Worm (Caenorhabditis elegans) whole organism, early embryonic: ENCODE measurements around the gene F14H3.15.

ENCODE experiments used
- B0310.2 ChIP-seq: sonication (generic microtip); optimal IDR thresholded peaks from 2 replicates; lab custom pipeline; 2016; ENCODE audit warnings: mild to moderate bottlenecking, missing genetic modification characterization, missing compliant biosample characterization
- F13C5.2 ChIP-seq: sonication (generic microtip); optimal IDR thresholded peaks from 2 replicates; lab custom pipeline; 2017; ENCODE audit warnings: mild to moderate bottlenecking, missing genetic modification characterization, inconsistent platforms, missing compliant biosample characterization
- aly-1 ChIP-seq: sonication (generic microtip); optimal IDR thresholded peaks from 2 replicates; lab custom pipeline; 2016; ENCODE audit warnings: missing genetic modification characterization, missing compliant biosample characterization
- ama-1 ChIP-seq: fragments of 150-350 bp; optimal IDR thresholded peaks from 2 replicates; lab custom pipeline; 2014
- ceh-13 ChIP-seq: fragments of 200-800 bp; sonication (Bioruptor generic); optimal IDR thresholded peaks from 2 replicates; lab custom pipeline; 2018; ENCODE audit warnings: mild to moderate bottlenecking, missing genetic modification characterization, missing compliant biosample characterization
- ceh-36 ChIP-seq: sonication (generic microtip); optimal IDR thresholded peaks from 2 replicates; lab custom pipeline; 2016; ENCODE audit warnings: missing genetic modification characterization, inconsistent platforms, missing compliant biosample characterization
- ets-7 ChIP-seq: sonication (generic microtip); optimal IDR thresholded peaks from 2 replicates; lab custom pipeline; 2016; ENCODE audit warnings: missing genotype, missing genetic modification characterization, missing compliant biosample characterization
- flt-1 ChIP-seq: fragments of 200-800 bp; sonication (Bioruptor generic); IDR thresholded peaks from 2 replicates; pipeline ENCODE4 v1.3.6; 2022; ENCODE audit warnings: missing genetic modification characterization, missing compliant biosample characterization
- hmbx-1 ChIP-seq: sonication (generic microtip); optimal IDR thresholded peaks from 2 replicates; lab custom pipeline; 2016; ENCODE audit warnings: mild to moderate bottlenecking, missing genetic modification characterization, missing compliant biosample characterization
- hmg-4 ChIP-seq: fragments of 200-800 bp; sonication (Bioruptor generic); optimal IDR thresholded peaks from 2 replicates; lab custom pipeline; 2018; ENCODE audit warnings: mild to moderate bottlenecking, missing genetic modification characterization, missing compliant biosample characterization
- hnd-1 ChIP-seq: sonication (generic microtip); optimal IDR thresholded peaks from 2 replicates; lab custom pipeline; 2016; ENCODE audit warnings: missing genetic modification characterization, missing compliant biosample characterization
- pes-1 ChIP-seq: fragments of 200-800 bp; sonication (Bioruptor generic); IDR thresholded peaks from 2 replicates; pipeline ENCODE4 v1.3.6; 2022; ENCODE audit warnings: missing genetic modification reagents, missing genetic modification characterization, missing compliant biosample characterization
- scrt-1 ChIP-seq: fragments of 200-800 bp; sonication (Bioruptor generic); IDR thresholded peaks from 2 replicates; pipeline ENCODE4 v1.3.6; 2022; ENCODE audit warnings: missing genetic modification characterization, missing compliant biosample characterization
- sea-1 ChIP-seq: fragments of 200-800 bp; sonication (Bioruptor generic); conservative IDR thresholded peaks from 2 replicates; pipeline ENCODE4 v1.3.6; 2022; ENCODE audit warnings: missing genetic modification characterization, missing compliant biosample characterization
- tbx-11 ChIP-seq: fragments of 200-800 bp; sonication (Bioruptor generic); IDR thresholded peaks from 2 replicates; pipeline ENCODE4 v1.3.6; 2022; ENCODE audit warnings: missing genetic modification characterization, missing compliant biosample characterization
- tbx-37 ChIP-seq: fragments of 200-800 bp; sonication (Bioruptor generic); conservative IDR thresholded peaks from 2 replicates; pipeline ENCODE4 v1.3.6; 2022; ENCODE audit warnings: missing genetic modification reagents, missing genetic modification characterization, missing compliant biosample characterization
- tra-4 ChIP-seq: sonication (generic microtip); optimal IDR thresholded peaks from 2 replicates; lab custom pipeline; 2017; ENCODE audit warnings: missing genetic modification characterization, missing compliant biosample characterization

The F14H3.15 gene

DNA sequence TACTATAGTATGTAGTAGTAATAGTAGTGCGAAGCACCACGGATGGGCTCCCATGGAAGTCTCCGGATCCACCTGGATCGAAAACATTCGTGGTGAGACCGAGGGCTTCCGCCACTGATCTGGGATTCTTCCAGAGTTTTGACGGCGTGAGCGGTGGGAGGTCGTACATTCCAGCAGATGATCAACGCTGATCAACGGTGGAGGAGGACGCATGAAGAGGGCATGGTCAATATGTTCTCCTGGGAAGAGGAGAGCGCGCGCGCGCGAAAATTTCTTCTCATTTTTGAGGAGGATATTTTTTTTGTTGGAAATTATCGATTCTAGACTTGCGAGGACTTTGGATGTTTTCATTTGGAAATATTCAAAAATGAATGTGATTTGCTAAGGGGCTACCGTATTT lies 26.5 kb downstream of the F14H3.15 start:
- TF ChIP-seq ceh-36 (tag; lab: Kevin White, UChicago) = no peak
- TF ChIP-seq ama-1 (lab: Kevin White, UChicago) = no peak
- TF ChIP-seq tbx-11 (GFP tag; lab: Robert Waterston, UW) = no peak
- TF ChIP-seq aly-1 (tag; lab: Kevin White, UChicago) = no peak
- no peak for TF ChIP-seq scrt-1 (GFP tag; lab: Robert Waterston, UW)
- no peak for TF ChIP-seq B0310.2
- no peak for TF ChIP-seq tra-4
- no peak for TF ChIP-seq sea-1 (GFP tag; lab: Robert Waterston, UW)
- no peak for TF ChIP-seq ceh-13
- no peak for TF ChIP-seq ets-7 (tag; lab: Kevin White, UChicago)
- TF ChIP-seq tbx-37 = no peak
- no peak for TF ChIP-seq pes-1
- TF ChIP-seq F13C5.2 = no peak
- TF ChIP-seq flt-1 (GFP tag; lab: Robert Waterston, UW) = no peak
- TF ChIP-seq hnd-1 (tag; lab: Kevin White, UChicago) = no peak
- no peak for TF ChIP-seq hmbx-1 (tag; lab: Kevin White, UChicago)

DNA sequence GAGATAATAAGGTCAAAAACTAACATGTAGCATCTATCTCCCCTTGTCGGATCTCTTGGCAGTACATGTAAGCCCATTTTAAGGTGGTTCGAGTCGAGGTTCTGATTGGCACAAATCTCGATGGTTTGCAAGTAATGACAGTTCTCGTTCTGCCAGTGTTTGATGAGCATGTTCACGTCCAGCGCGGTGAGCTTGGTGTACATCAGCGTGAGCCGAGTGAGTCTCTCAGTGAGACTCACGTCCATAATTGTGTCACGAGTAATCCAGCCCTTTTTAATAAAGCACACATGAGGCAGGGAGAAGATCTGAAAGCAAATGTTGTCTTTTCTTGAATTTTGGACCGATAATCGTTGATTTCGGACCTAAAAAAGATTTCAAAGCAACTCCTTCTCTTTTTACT lies 27.3 kb downstream of the F14H3.15 start, which contains the start of gene T10C6.16:
Gene T10C6.16 (minus strand): TSS at position 245 of the 400 bp plus-strand sequence.
- TF ChIP-seq scrt-1 (GFP tag; lab: Robert Waterston, UW) (no peak), hnd-1 (tag; lab: Kevin White, UChicago) (no peak), ceh-13 (no peak), pes-1 (no peak)

DNA sequence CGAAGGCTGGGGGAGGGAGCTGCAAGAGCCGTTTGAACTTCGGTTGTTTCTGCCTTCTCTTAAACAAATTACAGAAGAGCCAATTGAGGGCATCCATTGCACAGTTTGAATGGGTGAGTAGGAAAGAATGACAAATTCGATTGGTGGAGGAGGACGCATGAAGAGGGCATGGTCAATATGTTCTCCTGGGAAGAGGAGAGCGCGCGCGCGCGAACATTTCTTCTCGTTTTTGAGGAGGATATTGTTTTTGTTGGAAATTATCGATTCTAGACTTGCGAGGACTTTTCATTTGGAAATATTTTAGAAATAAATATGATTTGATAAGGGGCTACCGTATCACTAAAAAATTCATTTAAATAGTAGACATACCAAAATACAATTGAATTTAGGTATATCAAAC lies 28.5 kb downstream of the F14H3.15 start, which contains the start of gene T10C6.7:
Gene T10C6.7 (minus strand): TSS at position 143 of the 400 bp plus-strand sequence.
- no peak for TF ChIP-seq tbx-11 (GFP tag; lab: Robert Waterston, UW)
- no peak for TF ChIP-seq scrt-1 (GFP tag; lab: Robert Waterston, UW)
- no peak for TF ChIP-seq flt-1 (GFP tag; lab: Robert Waterston, UW)
- no peak for TF ChIP-seq tbx-37
- TF ChIP-seq hmg-4 (GFP tag; lab: Kevin White, UChicago) = no peak
- no peak for TF ChIP-seq pes-1
- TF ChIP-seq F13C5.2 = no peak
- no peak for TF ChIP-seq B0310.2
- TF ChIP-seq tra-4 = no peak
- no peak for TF ChIP-seq ama-1 (lab: Kevin White, UChicago)
- no peak for TF ChIP-seq hnd-1 (tag; lab: Kevin White, UChicago)
- TF ChIP-seq ceh-13 = no peak
- TF ChIP-seq ceh-36 (tag; lab: Kevin White, UChicago) = no peak
- TF ChIP-seq sea-1 (GFP tag; lab: Robert Waterston, UW) = no peak
- no peak for TF ChIP-seq hmbx-1 (tag; lab: Kevin White, UChicago)

DNA sequence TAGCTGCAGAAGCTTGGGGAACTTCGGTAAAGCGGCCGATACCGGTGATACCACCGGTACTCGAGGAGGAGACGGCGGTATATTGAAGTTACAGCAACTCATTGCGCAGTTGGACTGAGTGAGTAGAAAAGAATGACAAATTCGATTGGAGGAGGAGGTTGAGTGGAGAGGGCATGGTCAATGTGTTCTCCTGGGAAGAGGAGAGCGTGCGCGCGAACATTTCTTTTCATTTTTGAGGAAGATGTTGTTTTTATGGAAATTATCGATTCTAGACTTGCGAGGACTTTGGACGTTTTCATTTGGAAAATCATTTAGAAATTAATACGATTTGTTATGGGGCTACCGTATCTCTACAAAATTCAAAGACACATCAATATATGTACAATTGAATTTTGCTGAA lies 30.8 kb downstream of the F14H3.15 start:
- TF ChIP-seq tra-4 = no peak
- TF ChIP-seq tbx-37 = no peak
- no peak for TF ChIP-seq hmbx-1 (tag; lab: Kevin White, UChicago)
- TF ChIP-seq sea-1 (GFP tag; lab: Robert Waterston, UW) = no peak
- no peak for TF ChIP-seq ama-1 (lab: Kevin White, UChicago)
- no peak for TF ChIP-seq ets-7 (tag; lab: Kevin White, UChicago)
- TF ChIP-seq scrt-1 (GFP tag; lab: Robert Waterston, UW) = no peak
- TF ChIP-seq aly-1 (tag; lab: Kevin White, UChicago) = no peak
- TF ChIP-seq flt-1 (GFP tag; lab: Robert Waterston, UW) = no peak
- TF ChIP-seq hnd-1 (tag; lab: Kevin White, UChicago) = no peak
- no peak for TF ChIP-seq tbx-11 (GFP tag; lab: Robert Waterston, UW)
- no peak for TF ChIP-seq hmg-4 (GFP tag; lab: Kevin White, UChicago)
- no peak for TF ChIP-seq F13C5.2
- no peak for TF ChIP-seq ceh-36 (tag; lab: Kevin White, UChicago)
- no peak for TF ChIP-seq B0310.2

DNA sequence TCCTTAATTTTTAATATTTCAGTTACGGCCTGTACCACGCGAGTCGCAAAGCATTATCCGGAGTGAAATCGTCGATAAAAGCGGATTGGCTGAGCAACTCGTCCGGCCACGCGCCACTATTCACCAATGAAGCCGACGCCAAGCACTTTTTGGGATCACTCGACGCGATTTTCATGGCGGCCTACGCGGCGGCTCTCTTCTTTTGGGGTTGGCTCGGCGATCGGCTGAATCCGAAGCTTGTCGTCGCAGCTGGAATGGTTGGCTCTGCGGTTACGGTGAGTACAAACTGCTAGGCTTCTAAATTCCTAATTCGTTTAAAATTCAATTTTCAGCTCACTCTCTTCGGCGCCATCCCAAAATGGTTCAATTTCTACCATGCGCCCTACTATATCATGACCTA lies 35.1 kb downstream of the F14H3.15 start:
- TF ChIP-seq tbx-37 = no peak
- no peak for TF ChIP-seq ceh-13
- TF ChIP-seq tbx-11 (GFP tag; lab: Robert Waterston, UW) = no peak
- no peak for TF ChIP-seq aly-1 (tag; lab: Kevin White, UChicago)
- TF ChIP-seq hmbx-1 (tag; lab: Kevin White, UChicago) = no peak
- no peak for TF ChIP-seq tra-4
- TF ChIP-seq ets-7 (tag; lab: Kevin White, UChicago) = no peak
- no peak for TF ChIP-seq ama-1 (lab: Kevin White, UChicago)

DNA sequence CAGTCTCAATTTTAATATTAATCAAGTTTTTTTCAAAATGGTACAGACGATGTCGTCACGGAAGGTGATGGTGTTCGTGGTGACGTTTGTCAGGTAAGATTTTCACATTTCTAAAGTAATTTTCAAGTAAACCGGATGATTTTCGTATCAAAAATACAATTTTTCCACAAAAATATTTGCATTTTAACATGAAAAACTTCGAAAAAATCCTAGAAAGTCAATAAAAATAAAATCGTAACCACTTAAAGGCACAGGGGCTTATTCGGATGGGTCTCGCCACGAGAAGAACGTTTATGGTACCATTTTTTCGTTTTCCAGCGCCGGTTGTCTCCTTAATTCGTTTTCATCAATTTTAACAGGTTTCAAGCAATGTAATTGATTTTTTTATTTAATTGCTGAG lies 35.7 kb downstream of the F14H3.15 start, which contains the start of gene T10C6.6:
Gene T10C6.6 (plus strand): TSS at position 27 of the 400 bp plus-strand sequence.
- TF ChIP-seq F13C5.2 (no peak), ceh-36 (tag; lab: Kevin White, UChicago) (no peak), aly-1 (tag; lab: Kevin White, UChicago) (no peak), hnd-1 (tag; lab: Kevin White, UChicago) (no peak), hmbx-1 (tag; lab: Kevin White, UChicago) (no peak), B0310.2 (no peak), tra-4 (no peak)

DNA sequence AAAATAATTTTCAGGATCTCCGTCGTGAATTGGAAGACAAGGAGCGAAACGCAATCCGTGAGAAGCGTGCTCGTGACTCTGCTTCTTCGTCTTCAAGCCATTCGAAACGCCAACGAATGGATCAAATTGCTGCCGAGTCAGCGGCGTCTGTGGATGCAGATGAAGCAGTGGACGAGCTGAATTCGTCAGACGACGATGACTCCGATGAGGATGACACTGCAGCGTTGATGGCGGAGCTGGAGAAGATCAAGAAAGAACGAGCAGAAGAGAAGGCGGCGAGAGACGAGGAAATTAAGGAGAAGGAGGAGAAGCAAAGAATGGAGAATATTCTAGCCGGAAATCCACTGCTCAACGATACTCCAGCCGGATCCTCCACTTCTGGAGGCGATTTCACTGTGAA lies 36.5 kb downstream of the F14H3.15 start:
- TF ChIP-seq F13C5.2 = no peak

DNA sequence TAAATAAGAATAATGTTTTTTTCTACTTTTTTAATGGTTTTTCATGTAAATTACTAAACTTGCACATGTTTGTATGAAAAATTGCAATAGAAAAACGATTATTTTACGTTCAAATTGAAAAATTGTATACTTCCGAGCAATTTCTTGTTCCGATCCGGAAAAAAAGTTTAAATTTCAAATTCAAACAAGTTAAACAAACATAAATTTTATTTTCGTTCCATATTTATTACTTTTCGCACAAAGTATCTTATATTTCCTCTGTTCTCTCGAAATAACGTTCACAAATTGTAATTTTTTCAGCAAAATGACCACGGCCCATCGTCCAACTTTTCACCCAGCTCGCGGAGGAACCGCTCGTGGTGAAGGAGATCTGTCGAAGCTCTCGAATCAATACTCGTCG lies 37.0 kb downstream of the F14H3.15 start, which contains the start of gene cwc-15:
Gene cwc-15 (plus strand): TSS at position 301 of the 400 bp plus-strand sequence.
- TF ChIP-seq B0310.2 = no peak
- TF ChIP-seq tra-4 = no peak
- TF ChIP-seq pes-1 = no peak
- no peak for TF ChIP-seq hnd-1 (tag; lab: Kevin White, UChicago)
- no peak for TF ChIP-seq hmbx-1 (tag; lab: Kevin White, UChicago)
- no peak for TF ChIP-seq sea-1 (GFP tag; lab: Robert Waterston, UW)
- TF ChIP-seq aly-1 (tag; lab: Kevin White, UChicago) = no peak
- TF ChIP-seq ceh-36 (tag; lab: Kevin White, UChicago) = no peak
- no peak for TF ChIP-seq ets-7 (tag; lab: Kevin White, UChicago)
- no peak for TF ChIP-seq ama-1 (lab: Kevin White, UChicago)
- TF ChIP-seq ceh-13 = no peak
- no peak for TF ChIP-seq tbx-11 (GFP tag; lab: Robert Waterston, UW)
- TF ChIP-seq hmg-4 (GFP tag; lab: Kevin White, UChicago) = no peak
